Worm (Caenorhabditis elegans): ENCODE data around the gene gar-2.

The gar-2 gene

ce11 chrIII:6309066-6309465, at the start of gene gar-2:
Gene gar-2, plus strand, starts transcription at chrIII:6309366.
- TF ChIP-seq pha-4 (GFP tag; IDR thresholded peaks at IDR 0.05), result no peak
- TF ChIP-seq pha-4 (tag; optimal IDR thresholded peaks at IDR 0.05), result no peak
- TF ChIP-seq nhr-111 (GFP tag; optimal IDR thresholded peaks at IDR 0.05), result no peak
- TF ChIP-seq F37D6.2 (tag; optimal IDR thresholded peaks at IDR 0.05), result no peak
- no peak for TF ChIP-seq attf-4 (tag; optimal IDR thresholded peaks at IDR 0.05)
- TF ChIP-seq mdl-1 (tag; optimal IDR thresholded peaks at IDR 0.05), result no peak
- no peak for TF ChIP-seq zip-2 (tag; optimal IDR thresholded peaks at IDR 0.05)

ce11 chrIII:6260115-6260514, 49.1 kb upstream of the gar-2 start, which contains the start of gene srg-2:
Gene srg-2, minus strand, starts transcription at chrIII:6260215.
- TF ChIP-seq mes-2 (tag; optimal IDR thresholded peaks at IDR 0.05; ENCODE audit: poor library complexity, severe bottlenecking) (no peak), nhr-76 (tag; optimal IDR thresholded peaks at IDR 0.05) (no peak), set-16 (GFP tag; IDR thresholded peaks at IDR 0.05) (no peak), R02D3.7 (tag; optimal IDR thresholded peaks at IDR 0.05) (no peak), mdt-29 (GFP tag; IDR thresholded peaks at IDR 0.05) (no peak), nhr-6 (tag; optimal IDR thresholded peaks at IDR 0.05) (no peak), unc-130 (GFP tag; optimal IDR thresholded peaks at IDR 0.05) (no peak)

DNA sequence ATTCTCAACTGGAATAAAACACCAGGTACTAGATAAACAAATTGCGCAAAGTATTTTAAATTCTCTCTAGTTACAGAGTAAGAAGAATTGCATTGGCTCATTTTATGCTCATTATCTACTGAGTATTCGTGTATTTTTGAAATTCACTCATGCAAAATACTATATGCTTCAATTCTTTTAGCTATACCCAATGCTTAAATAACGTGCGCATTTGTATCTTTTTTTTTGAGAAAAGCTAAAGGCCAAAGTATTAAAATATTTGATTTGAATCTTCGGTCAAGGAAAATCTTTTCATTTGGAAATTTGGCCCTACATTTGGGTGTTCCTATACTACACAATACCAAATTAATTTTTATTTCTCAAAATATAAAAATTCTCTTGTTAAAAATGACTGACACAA, 47.2 kb upstream of the gar-2 start, which contains the start of gene srg-4:
Gene srg-4, minus strand, starts transcription at position 101 of the 400 bp plus-strand sequence.
- TF ChIP-seq hmg-1.1 (GFP tag; IDR thresholded peaks at IDR 0.05) (no peak), ztf-11 (tag; optimal IDR thresholded peaks at IDR 0.05) (no peak), duxl-1 (tag; optimal IDR thresholded peaks at IDR 0.05; ENCODE audit: poor library complexity) (no peak), ztf-7 (tag; optimal IDR thresholded peaks at IDR 0.05) (no peak), sdz-12 (GFP tag; optimal IDR thresholded peaks at IDR 0.05) (no peak), nhr-48 (tag; optimal IDR thresholded peaks at IDR 0.05) (no peak), Y48G9A.11 (GFP tag; IDR thresholded peaks at IDR 0.05) (no peak), Y5F2A.4 (GFP tag; optimal IDR thresholded peaks at IDR 0.05) (no peak), lim-7 (GFP tag; IDR thresholded peaks at IDR 0.05) (no peak), lin-39 (tag; optimal IDR thresholded peaks at IDR 0.05) (no peak), F26F4.8 (GFP tag; conservative IDR thresholded peaks at IDR 0.05) (no peak), nhr-237 (tag; optimal IDR thresholded peaks at IDR 0.05) (no peak), pha-4 (GFP tag; IDR thresholded peaks at IDR 0.05) (no peak), pha-4 (tag; optimal IDR thresholded peaks at IDR 0.05) (no peak)

DNA sequence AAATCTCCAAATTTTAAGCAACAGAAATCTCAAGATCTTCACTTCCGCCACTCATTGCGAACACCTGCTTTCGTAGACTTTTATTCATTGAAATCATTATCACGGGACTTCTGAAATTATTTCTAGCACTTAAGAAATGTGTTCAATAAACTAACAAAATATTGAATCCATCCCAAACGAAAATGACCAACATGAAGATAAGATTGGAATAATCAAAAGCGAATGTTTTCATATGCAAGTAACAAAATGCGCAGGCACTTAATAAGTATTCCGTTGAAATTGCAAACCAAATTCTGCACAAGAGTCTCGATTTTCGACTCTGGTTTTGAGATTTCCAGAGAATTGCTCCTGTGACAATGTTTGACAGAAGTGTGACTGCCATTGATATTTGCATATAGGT, 44.7 kb upstream of the gar-2 start, which contains the start of gene srg-5:
Gene srg-5, minus strand, starts transcription at position 101 of the 400 bp plus-strand sequence.
- TF ChIP-seq nhr-102 (tag; optimal IDR thresholded peaks at IDR 0.05) (no peak), hlh-30 (tag; optimal IDR thresholded peaks at IDR 0.05; ENCODE audit: insufficient read depth) (no peak), dmd-6 (GFP tag; IDR thresholded peaks at IDR 0.05) (no peak), tag-97 (GFP tag; IDR thresholded peaks at IDR 0.05) (no peak), ZK337.2 (GFP tag; IDR thresholded peaks at IDR 0.05) (no peak), mdl-1 (tag; optimal IDR thresholded peaks at IDR 0.05) (no peak)

DNA sequence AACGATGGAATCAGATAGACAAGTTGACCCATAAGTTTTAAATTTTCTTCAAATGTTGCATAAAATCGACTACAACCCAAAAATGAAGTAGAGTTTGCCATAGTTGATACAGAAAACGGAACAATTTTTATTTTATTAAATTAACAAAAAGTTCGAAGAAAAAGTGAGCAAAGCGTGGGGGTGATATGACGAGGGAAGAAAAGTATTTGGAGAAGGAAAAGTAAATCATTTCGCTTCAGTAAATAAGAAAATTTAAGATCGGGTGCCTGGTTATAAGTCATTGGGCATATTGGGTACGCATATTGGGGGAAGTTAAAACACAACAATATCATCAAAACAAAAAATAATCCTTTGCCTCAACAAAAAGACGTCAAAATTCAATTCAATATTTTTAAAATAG, 43.3 kb upstream of the gar-2 start, which contains the start of gene srg-6:
Gene srg-6, minus strand, starts transcription at position 101 of the 400 bp plus-strand sequence.
- no peak for TF ChIP-seq nhr-76 (tag; optimal IDR thresholded peaks at IDR 0.05)
- no peak for TF ChIP-seq zip-2 (tag; optimal IDR thresholded peaks at IDR 0.05)
- TF ChIP-seq snpc-4 (tag; optimal IDR thresholded peaks at IDR 0.05), result no peak
- no peak for TF ChIP-seq zag-1 (tag; optimal IDR thresholded peaks at IDR 0.05)
- no peak for TF ChIP-seq nhr-48 (tag; optimal IDR thresholded peaks at IDR 0.05)
- no peak for TF ChIP-seq ceh-62 (tag; optimal IDR thresholded peaks at IDR 0.05)
- no peak for TF ChIP-seq F44E2.7 (GFP tag; IDR thresholded peaks at IDR 0.05)
- no peak for TF ChIP-seq pqm-1 (tag; optimal IDR thresholded peaks at IDR 0.05)
- TF ChIP-seq Y105C5A.15 (GFP tag; IDR thresholded peaks at IDR 0.05), result no peak
